Fruit fly (Drosophila melanogaster) whole organism, embryonic: ENCODE measurements around the gene Traf-like.

ENCODE experiments used
- Atf6 ChIP-seq: fragments of 200-800 bp; sonication (Bioruptor generic); IDR thresholded peaks from 2 replicates; pipeline ENCODE4 v1.3.6; 2022; ENCODE audit warnings: missing biosample characterization, missing genetic modification characterization
- CG12942 ChIP-seq: fragments of 200-800 bp; sonication (Bioruptor generic); optimal IDR thresholded peaks from 3 replicates; lab custom pipeline; 2016; ENCODE audit warnings: missing biosample characterization, missing genetic modification characterization
- Dfd ChIP-seq, 2 experiments: fragments of >200 bp; optimal IDR thresholded peaks; 2 replicates each; lab custom pipeline; 2017; ENCODE audit warnings: missing biosample characterization in 2 of 2, missing genetic modification characterization in 2 of 2
- Kr ChIP-seq: fragments of 200-800 bp; sonication (Bioruptor generic); optimal IDR thresholded peaks from 2 replicates; lab custom pipeline; 2017; ENCODE audit warnings: missing biosample characterization, mild to moderate bottlenecking, missing genetic modification characterization
- Xrp1 ChIP-seq: fragments of 200-800 bp; sonication (Bioruptor generic); IDR thresholded peaks from 2 replicates; pipeline ENCODE4 v1.3.6; 2022; ENCODE audit warnings: missing biosample characterization, missing genetic modification characterization
- bsh ChIP-seq, 2 experiments: fragments of 200-800 bp; sonication (Bioruptor generic); optimal IDR thresholded peaks; 2 replicates each; lab custom pipeline; 2017 to 2018; ENCODE audit warnings: mild to moderate bottlenecking in 2 of 2, missing biosample characterization in 2 of 2, missing genetic modification characterization in 2 of 2, moderate library complexity in 1 of 2
- btn ChIP-seq: fragments of 200-800 bp; sonication (Bioruptor generic); optimal IDR thresholded peaks from 2 replicates; lab custom pipeline; 2016; ENCODE audit warnings: missing biosample characterization, missing genetic modification characterization
- cato ChIP-seq: fragments of 200-800 bp; sonication (Bioruptor generic); optimal IDR thresholded peaks from 2 replicates; lab custom pipeline; 2016; ENCODE audit warnings: missing biosample characterization, missing genetic modification characterization, borderline replicate concordance
- onecut ChIP-seq: fragments of 200-800 bp; sonication (Bioruptor generic); IDR thresholded peaks from 2 replicates; pipeline ENCODE4 v1.3.6; 2022; ENCODE audit warnings: missing biosample characterization, missing genetic modification characterization
- ranshi ChIP-seq: fragments of 200-800 bp; sonication (Bioruptor generic); IDR thresholded peaks from 2 replicates; pipeline ENCODE4 v1.3.6; 2022; ENCODE audit warnings: missing biosample characterization, missing genetic modification characterization
- so ChIP-seq: fragments of 200-800 bp; sonication (Bioruptor generic); IDR thresholded peaks from 3 replicates; pipeline ENCODE4 v1.3.6; 2022; ENCODE audit warnings: missing biosample characterization, missing genetic modification characterization
- z ChIP-seq: fragments of 200-800 bp; sonication (Bioruptor generic); IDR thresholded peaks from 3 replicates; pipeline ENCODE4 v1.3.6; 2022; ENCODE audit warnings: missing biosample characterization, missing genetic modification characterization
- zf30C ChIP-seq: fragments of 200-800 bp; sonication (Bioruptor generic); optimal IDR thresholded peaks from 3 replicates; lab custom pipeline; 2018; ENCODE audit warnings: missing biosample characterization, mild to moderate bottlenecking, missing genetic modification characterization

dm6 chrX:16373541-16373940 is 41.3 kb upstream of the Traf-like start:
- TF ChIP-seq onecut (GFP tag; lab: Robert Waterston, UW) (no peak), Dfd (GFP tag; optimal IDR thresholded peaks at IDR 0.05; lab: Kevin White, UChicago) (no peak), ranshi (GFP tag; lab: Robert Waterston, UW) (no peak), Kr (GFP tag; lab: Kevin White, UChicago) (no peak), zf30C (GFP tag; lab: Kevin White, UChicago) (no peak), btn (no peak), Xrp1 (no peak), cato (no peak), z (GFP tag; lab: Robert Waterston, UW) (no peak), so (no peak), CG12942 (GFP tag; lab: Kevin White, UChicago) (no peak), bsh (GFP tag; optimal IDR thresholded peaks at IDR 0.05; lab: Kevin White, UChicago) (no peak), Atf6 (GFP tag; lab: Robert Waterston, UW) (no peak)
